Worm (Caenorhabditis elegans) whole organism, young adult: ENCODE measurements around the gene fbxc-49.

Experiments
- F10E7.11 ChIP-seq: sonication (generic microtip); optimal IDR thresholded peaks from 2 replicates; lab custom pipeline; 2017; ENCODE audit warnings: mild to moderate bottlenecking, missing genetic modification characterization, moderate library complexity, missing compliant biosample characterization
- F22D6.2 ChIP-seq: sonication (generic microtip); optimal IDR thresholded peaks from 2 replicates; lab custom pipeline; 2016; ENCODE audit warnings: mild to moderate bottlenecking, missing genetic modification characterization, missing compliant biosample characterization
- F52B5.7 ChIP-seq: sonication (generic microtip); optimal IDR thresholded peaks from 2 replicates; lab custom pipeline; 2016; ENCODE audit warnings: mild to moderate bottlenecking, missing genetic modification characterization, missing compliant biosample characterization
- F55B11.4 ChIP-seq: sonication (generic microtip); optimal IDR thresholded peaks from 2 replicates; lab custom pipeline; 2016; ENCODE audit warnings: missing compliant biosample characterization, missing genetic modification characterization, borderline replicate concordance; ENCODE audit not compliant: insufficient read depth
- aptf-3 ChIP-seq: fragments of 200-800 bp; sonication (Bioruptor generic); IDR thresholded peaks from 2 replicates; pipeline ENCODE4 v1.3.6; 2022; ENCODE audit warnings: missing genetic modification characterization, missing compliant biosample characterization
- bed-1 ChIP-seq: fragments of 200-800 bp; sonication (Bioruptor generic); IDR thresholded peaks from 2 replicates; pipeline ENCODE4 v1.3.6; 2022; ENCODE audit warnings: missing genetic modification reagents, missing genetic modification characterization, missing compliant biosample characterization
- bed-2 ChIP-seq: fragments of 200-800 bp; sonication (Bioruptor generic); IDR thresholded peaks from 2 replicates; pipeline ENCODE4 v1.3.6; 2022; ENCODE audit warnings: missing genetic modification reagents, missing genetic modification characterization, missing compliant biosample characterization
- ekl-4 ChIP-seq: fragments of 200-800 bp; sonication (Bioruptor generic); IDR thresholded peaks from 2 replicates; pipeline ENCODE4 v1.3.6; 2022; ENCODE audit warnings: missing genetic modification reagents, missing genetic modification characterization, missing compliant biosample characterization
- lag-1 ChIP-seq: fragments of 200-800 bp; sonication (Bioruptor generic); IDR thresholded peaks from 2 replicates; pipeline ENCODE4 v1.3.6; 2022; ENCODE audit warnings: missing genetic modification reagents, missing genetic modification characterization, missing compliant biosample characterization
- rec-8 ChIP-seq, 2 experiments: sonication (generic microtip); optimal IDR thresholded peaks; 2 replicates each; lab custom pipeline; 2016; ENCODE audit warnings: mild to moderate bottlenecking in 2 of 2, missing genetic modification characterization in 2 of 2, missing genetic modification reagents in 2 of 2, missing genotype in 2 of 2, missing biosample characterization in 1 of 2, missing compliant biosample characterization in 1 of 2, moderate library complexity in 1 of 2
- snpc-1.1 ChIP-seq: sonication (generic microtip); optimal IDR thresholded peaks from 2 replicates; lab custom pipeline; 2017; ENCODE audit warnings: missing genetic modification characterization, mild to moderate bottlenecking, missing compliant biosample characterization, antibody characterized with exemption, moderate library complexity, missing genotype, missing genetic modification reagents; ENCODE audit not compliant: insufficient read depth
- snpc-1.3 ChIP-seq: sonication (generic microtip); optimal IDR thresholded peaks from 2 replicates; lab custom pipeline; 2017; ENCODE audit warnings: missing genetic modification characterization, mild to moderate bottlenecking, missing compliant biosample characterization, antibody characterized with exemption, moderate library complexity, missing genotype, missing genetic modification reagents; ENCODE audit not compliant: insufficient read depth
- sptf-2 ChIP-seq: fragments of 200-800 bp; sonication (Bioruptor generic); optimal IDR thresholded peaks from 2 replicates; lab custom pipeline; 2018; ENCODE audit warnings: mild to moderate bottlenecking, missing genetic modification characterization, missing compliant biosample characterization
- unc-130 ChIP-seq: sonication (generic microtip); optimal IDR thresholded peaks from 2 replicates; lab custom pipeline; 2016; ENCODE audit warnings: missing genetic modification reagents, missing genetic modification characterization, missing compliant biosample characterization
- zfh-2 ChIP-seq: fragments of 200-800 bp; sonication (Bioruptor generic); conservative IDR thresholded peaks from 2 replicates; pipeline ENCODE4 v1.3.6; 2022; ENCODE audit warnings: missing genetic modification reagents, missing genetic modification characterization, missing compliant biosample characterization
- zim-3 ChIP-seq: sonication (generic microtip); optimal IDR thresholded peaks from 2 replicates; lab custom pipeline; 2017; ENCODE audit warnings: mild to moderate bottlenecking, missing genetic modification characterization, moderate library complexity, missing compliant biosample characterization
- ztf-26 ChIP-seq: sonication (generic microtip); optimal IDR thresholded peaks from 2 replicates; lab custom pipeline; 2017; ENCODE audit warnings: missing genetic modification characterization, missing compliant biosample characterization

fbxc-49 gene

ce11 chrII:2130770-2131169 is 46.8 kb downstream of the fbxc-49 start, which contains the start of gene sdz-28:
Gene sdz-28 (plus strand): TSS chrII:2131070.
- no peak for TF ChIP-seq ztf-26 (tag; lab: Kevin White, UChicago)
- TF ChIP-seq ekl-4 (GFP tag; lab: Robert Waterston, UW), result no peak
- no peak for TF ChIP-seq lag-1 (GFP tag; lab: Robert Waterston, UW)
- no peak for TF ChIP-seq sptf-2 (GFP tag; lab: Kevin White, UChicago)
- TF ChIP-seq snpc-1.1, result no peak
- no peak for TF ChIP-seq F55B11.4 (tag; lab: Kevin White, UChicago)
- TF ChIP-seq F10E7.11 (tag; lab: Kevin White, UChicago), result no peak
- TF ChIP-seq zim-3, result no peak
- TF ChIP-seq rec-8 (tag; optimal IDR thresholded peaks at IDR 0.05; lab: Kevin White, UChicago), result no peak
- no peak for TF ChIP-seq bed-2
- no peak for TF ChIP-seq bed-1 (GFP tag; lab: Robert Waterston, UW)
- no peak for TF ChIP-seq snpc-1.3
- TF ChIP-seq F52B5.7 (tag; lab: Kevin White, UChicago), result no peak
- TF ChIP-seq F22D6.2, result no peak
- TF ChIP-seq unc-130 (GFP tag; lab: Kevin White, UChicago), result no peak
- TF ChIP-seq aptf-3 (GFP tag; lab: Robert Waterston, UW), result no peak
- no peak for TF ChIP-seq zfh-2 (GFP tag; lab: Robert Waterston, UW)
